Fruit fly (Drosophila melanogaster): ENCODE measurements around the gene CG15343.

The CG15343 gene

DNA sequence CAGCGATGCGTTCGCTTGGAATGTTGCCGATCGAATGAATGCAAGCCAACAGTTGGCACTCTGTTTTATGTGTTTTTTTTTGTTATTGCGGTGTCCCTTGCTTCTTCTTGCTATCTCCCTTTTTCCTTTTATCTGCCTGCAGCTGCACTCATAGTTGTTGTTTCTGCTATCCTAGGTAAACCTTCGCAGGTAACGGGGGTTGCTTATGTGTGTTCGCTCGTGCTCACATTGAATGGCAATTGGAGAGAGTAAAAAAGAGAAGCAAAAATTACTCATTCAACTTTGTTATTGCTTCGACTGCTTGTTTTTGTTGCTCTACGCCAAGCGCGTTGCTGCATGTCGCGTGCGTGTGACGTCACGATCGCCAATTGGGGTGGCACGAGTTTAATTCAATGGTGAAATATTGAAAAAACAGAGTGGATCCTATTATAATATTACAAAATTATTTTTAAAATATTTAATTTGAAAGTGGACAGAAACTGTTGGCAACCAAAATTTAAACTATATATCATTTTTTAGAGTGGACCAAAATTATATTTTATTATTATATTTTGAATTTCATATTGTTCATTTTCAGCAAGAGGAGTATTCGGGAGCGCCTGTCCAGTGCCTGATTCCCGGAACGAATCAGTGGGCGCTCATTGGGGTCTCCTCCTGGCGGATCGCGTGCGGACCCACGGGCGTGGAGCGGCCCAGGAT is 2.1 kb downstream of the CG15343 start, which contains the start of gene Corp (continued):
- no peak for TF ChIP-seq cyc (GFP tag; optimal IDR thresholded peaks at IDR 0.05)
- TF ChIP-seq Lpt (GFP tag; optimal IDR thresholded peaks at IDR 0.05): peak; percentile 39
- TF ChIP-seq CG9139 (GFP tag; optimal IDR thresholded peaks at IDR 0.05): peak; percentile 58
- peak; percentile 84 for TF ChIP-seq dsx (GFP tag; optimal IDR thresholded peaks at IDR 0.05; ENCODE audit: poor library complexity, severe bottlenecking)
- no peak for TF ChIP-seq Hr39 (GFP tag; optimal IDR thresholded peaks at IDR 0.05)
- no peak for TF ChIP-seq Gug (GFP tag; IDR thresholded peaks at IDR 0.05)
- peak; percentile 72 for TF ChIP-seq net (GFP tag; optimal IDR thresholded peaks at IDR 0.05)
- peak; percentile 78 for TF ChIP-seq eg (GFP tag; IDR thresholded peaks at IDR 0.05)
- no peak for TF ChIP-seq Sox14 (GFP tag; optimal IDR thresholded peaks at IDR 0.05)
- peak; percentile 66 for TF ChIP-seq Ets96B (tag; optimal IDR thresholded peaks at IDR 0.05)
- peak; percentile 19 for TF ChIP-seq vri (GFP tag; optimal IDR thresholded peaks at IDR 0.05)
- no peak for TF ChIP-seq Hr38 (GFP tag; optimal IDR thresholded peaks at IDR 0.05)
- peak; percentile 20 for TF ChIP-seq lz (GFP tag; optimal IDR thresholded peaks at IDR 0.05)
- TF ChIP-seq esn (GFP tag; optimal IDR thresholded peaks at IDR 0.05): peak; percentile 43
- TF ChIP-seq Smox (GFP tag; optimal IDR thresholded peaks at IDR 0.05): peak; percentile 13
- TF ChIP-seq CG11294 (GFP tag; IDR thresholded peaks at IDR 0.05): 0 out of 2 replicates have a peak, but pooled peaks have one; percentile 15
- TF ChIP-seq acj6 (GFP tag; optimal IDR thresholded peaks at IDR 0.05): peak; percentile 45
- TF ChIP-seq CG16779 (tag; optimal IDR thresholded peaks at IDR 0.05): peak; percentile 35

DNA sequence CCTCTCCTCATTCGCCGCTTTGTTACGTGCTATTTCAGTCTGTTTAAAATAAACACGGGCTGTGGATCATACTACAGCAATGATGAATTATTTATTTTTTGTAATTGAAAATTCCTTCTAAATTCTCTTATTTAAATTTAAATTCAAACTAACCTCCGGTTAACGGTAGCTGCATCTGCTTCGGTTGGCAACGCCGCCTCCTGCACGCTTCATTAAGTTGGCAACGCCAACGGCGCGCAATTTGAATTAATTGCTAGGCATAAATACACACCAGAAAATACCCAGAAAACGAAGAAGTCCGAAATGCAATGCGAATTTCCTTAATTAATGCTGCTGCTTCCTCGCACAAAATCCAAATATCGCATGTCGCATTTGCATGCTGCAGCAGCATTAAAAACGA is 8.3 kb downstream of the CG15343 start:
- TF ChIP-seq CG11294 (GFP tag; IDR thresholded peaks at IDR 0.05): no peak
- TF ChIP-seq svp (GFP tag): no peak
- TF ChIP-seq CG15336 (GFP tag; IDR thresholded peaks at IDR 0.05): no peak
- TF ChIP-seq CG10631 (GFP tag; optimal IDR thresholded peaks at IDR 0.05): no peak
- no peak for TF ChIP-seq Eip78C (GFP tag)
- no peak for TF ChIP-seq CG6163 (GFP tag; IDR thresholded peaks at IDR 0.05)
- TF ChIP-seq CG6808 (GFP tag; optimal IDR thresholded peaks at IDR 0.05): no peak
- no peak for TF ChIP-seq Sox102F (GFP tag; optimal IDR thresholded peaks at IDR 0.05)
- TF ChIP-seq esn (GFP tag; optimal IDR thresholded peaks at IDR 0.05): no peak
- TF ChIP-seq Hr38 (GFP tag; optimal IDR thresholded peaks at IDR 0.05): no peak
- TF ChIP-seq CG6276 (GFP tag; optimal IDR thresholded peaks at IDR 0.05): no peak
- TF ChIP-seq CG11762 (GFP tag; optimal IDR thresholded peaks at IDR 0.05; ENCODE audit: insufficient read depth): no peak
- no peak for TF ChIP-seq topi (GFP tag; optimal IDR thresholded peaks at IDR 0.05)
- TF ChIP-seq vri (GFP tag; optimal IDR thresholded peaks at IDR 0.05): no peak
- no peak for TF ChIP-seq CG8319 (GFP tag; optimal IDR thresholded peaks at IDR 0.05)

DNA sequence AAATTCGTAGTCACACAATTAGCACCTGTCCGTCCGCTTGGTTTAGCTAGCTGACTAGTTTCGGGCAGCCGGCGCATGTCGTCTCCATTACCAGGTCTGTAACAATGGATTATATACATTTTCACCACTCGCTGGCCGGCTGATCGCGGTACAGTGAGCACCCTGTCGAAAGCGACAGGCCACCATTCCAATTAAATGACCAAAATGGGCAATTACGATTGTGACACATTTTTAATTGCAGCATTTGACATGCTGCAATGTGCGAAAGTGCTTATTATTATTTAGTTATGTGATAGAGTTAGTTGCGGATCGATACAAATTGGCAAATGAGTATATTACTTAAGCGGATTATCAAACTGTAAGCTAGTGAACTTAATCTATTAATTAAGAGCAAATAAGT is 10.4 kb downstream of the CG15343 start:
- TF ChIP-seq CG31627 (GFP tag; optimal IDR thresholded peaks at IDR 0.05) (no peak), Eip78C (GFP tag) (peak; percentile 16), Hr4 (GFP tag; optimal IDR thresholded peaks at IDR 0.05) (peak; percentile 29), CG4318 (GFP tag; optimal IDR thresholded peaks at IDR 0.05) (peak; percentile 2), Blimp-1 (GFP tag; optimal IDR thresholded peaks at IDR 0.05) (no peak), topi (GFP tag; optimal IDR thresholded peaks at IDR 0.05) (no peak), CG6854 (GFP tag; optimal IDR thresholded peaks at IDR 0.05) (no peak), Sox15 (GFP tag; optimal IDR thresholded peaks at IDR 0.05) (no peak), CG32006 (GFP tag; optimal IDR thresholded peaks at IDR 0.05) (peak; percentile 45), Met (GFP tag; optimal IDR thresholded peaks at IDR 0.05) (no peak), CG10669 (GFP tag; optimal IDR thresholded peaks at IDR 0.05) (no peak)

Data from whole organism, prepupa.